Fruit fly (Drosophila melanogaster) whole organism, pupa: Measurements from ENCODE around the gene ato.

Experiments
- CG10348 ChIP-seq: fragments of 200-800 bp; sonication (Bioruptor generic); IDR thresholded peaks from 2 replicates; pipeline ENCODE4 v1.3.6; 2022; ENCODE audit warnings: missing biosample characterization, missing genetic modification characterization
- CG12605 ChIP-seq: fragments of 200-800 bp; sonication (Bioruptor generic); IDR thresholded peaks from 2 replicates; pipeline ENCODE4 v1.3.6; 2022; ENCODE audit warnings: missing biosample characterization, missing genetic modification characterization
- CG13204 ChIP-seq: fragments of 200-800 bp; sonication (Bioruptor generic); optimal IDR thresholded peaks from 2 replicates; lab custom pipeline; 2018; ENCODE audit warnings: missing biosample characterization, mild to moderate bottlenecking, missing genetic modification characterization, moderate library complexity
- CG14655 ChIP-seq: fragments of 200-800 bp; sonication (Bioruptor generic); optimal IDR thresholded peaks from 3 replicates; lab custom pipeline; 2017; ENCODE audit warnings: mild to moderate bottlenecking, missing biosample characterization, missing genetic modification reagents, missing genetic modification characterization
- CG15710 ChIP-seq: fragments of 200-800 bp; sonication (Bioruptor generic); optimal IDR thresholded peaks from 2 replicates; lab custom pipeline; 2018; ENCODE audit warnings: missing biosample characterization, mild to moderate bottlenecking, missing genetic modification characterization, moderate library complexity
- CG17806 ChIP-seq: fragments of 200-800 bp; sonication (Bioruptor generic); optimal IDR thresholded peaks from 2 replicates; lab custom pipeline; 2018; ENCODE audit warnings: missing biosample characterization, mild to moderate bottlenecking, missing genetic modification characterization, moderate library complexity
- CG32121 ChIP-seq: fragments of 200-800 bp; sonication (Bioruptor generic); IDR thresholded peaks from 2 replicates; pipeline ENCODE4 v1.3.6; 2022; ENCODE audit warnings: missing biosample characterization, missing genetic modification characterization
- CG34367 ChIP-seq: fragments of 200-800 bp; sonication (Bioruptor generic); optimal IDR thresholded peaks from 2 replicates; lab custom pipeline; 2018; ENCODE audit warnings: missing biosample characterization, mild to moderate bottlenecking, missing genetic modification characterization
- CG4496 ChIP-seq: fragments of 200-800 bp; sonication (Bioruptor generic); IDR thresholded peaks from 3 replicates; pipeline ENCODE4 v1.3.6; 2022; ENCODE audit warnings: missing biosample characterization, missing genetic modification characterization
- CG8159 ChIP-seq: fragments of 200-800 bp; sonication (Bioruptor generic); optimal IDR thresholded peaks from 3 replicates; lab custom pipeline; 2018; ENCODE audit warnings: missing biosample characterization, mild to moderate bottlenecking, missing genetic modification characterization, moderate library complexity
- CG8301 ChIP-seq: fragments of 200-800 bp; sonication (Bioruptor generic); optimal IDR thresholded peaks from 2 replicates; lab custom pipeline; 2018; ENCODE audit warnings: missing biosample characterization, mild to moderate bottlenecking, missing genetic modification characterization
- CG9948 ChIP-seq: fragments of 200-800 bp; sonication (Bioruptor generic); optimal IDR thresholded peaks from 2 replicates; lab custom pipeline; 2018; ENCODE audit warnings: missing biosample characterization, mild to moderate bottlenecking, missing genetic modification characterization, moderate library complexity
- D1 ChIP-seq: fragments of 200-800 bp; sonication (Bioruptor generic); optimal IDR thresholded peaks from 2 replicates; lab custom pipeline; 2018; ENCODE audit warnings: missing biosample characterization, mild to moderate bottlenecking, missing genetic modification characterization, moderate library complexity
- EcR ChIP-seq: fragments of 200-800 bp; sonication (Bioruptor generic); optimal IDR thresholded peaks from 3 replicates; lab custom pipeline; 2019; ENCODE audit warnings: missing biosample characterization, missing genetic modification characterization, mild to moderate bottlenecking, moderate library complexity, missing genetic modification reagents
- Ets98B ChIP-seq: fragments of 200-800 bp; sonication (Bioruptor generic); IDR thresholded peaks from 2 replicates; pipeline ENCODE4 v1.3.6; 2022; ENCODE audit warnings: missing biosample characterization, missing genetic modification characterization
- Pif1A ChIP-seq: fragments of 200-800 bp; sonication (Bioruptor generic); optimal IDR thresholded peaks from 3 replicates; lab custom pipeline; 2016; ENCODE audit warnings: missing biosample characterization, missing genetic modification characterization
- Pif1B ChIP-seq: fragments of 200-800 bp; sonication (Bioruptor generic); optimal IDR thresholded peaks from 3 replicates; lab custom pipeline; 2016; ENCODE audit warnings: missing biosample characterization, missing genetic modification characterization
- Snoo ChIP-seq: fragments of 200-800 bp; sonication (Bioruptor generic); optimal IDR thresholded peaks from 3 replicates; lab custom pipeline; 2017; ENCODE audit warnings: missing biosample characterization, mild to moderate bottlenecking, missing genetic modification characterization, inconsistent platforms
- fd96Ca ChIP-seq: fragments of 200-800 bp; sonication (Bioruptor generic); IDR thresholded peaks from 3 replicates; pipeline ENCODE4 v1.3.6; 2022; ENCODE audit warnings: missing biosample characterization, missing genetic modification characterization
- gl ChIP-seq: fragments of 200-800 bp; sonication (Bioruptor generic); optimal IDR thresholded peaks from 2 replicates; lab custom pipeline; 2018; ENCODE audit warnings: missing biosample characterization, mild to moderate bottlenecking, missing genetic modification characterization
- rn ChIP-seq: fragments of 200-800 bp; sonication (Bioruptor generic); IDR thresholded peaks from 2 replicates; pipeline ENCODE4 v1.3.6; 2022; ENCODE audit warnings: missing biosample characterization, missing genetic modification characterization

ato gene

DNA sequence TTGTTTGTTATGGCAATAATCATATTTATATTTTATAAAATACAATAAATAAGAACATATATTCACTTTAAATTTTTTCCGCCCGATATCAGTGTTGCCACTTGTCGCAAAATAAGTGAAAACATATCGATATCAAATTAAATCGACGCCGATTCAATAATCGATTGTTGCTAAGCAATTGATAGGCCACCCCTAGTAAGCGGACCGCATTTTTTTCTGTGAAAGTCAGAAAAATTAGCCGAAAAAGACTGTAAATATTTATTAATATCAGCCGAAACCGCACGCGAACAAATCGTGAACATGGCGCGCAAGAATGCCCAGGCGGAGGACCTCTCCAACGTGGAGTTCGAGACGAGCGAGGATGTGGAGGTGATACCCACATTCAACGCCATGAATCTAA lies 35.2 kb downstream of the ato start, which contains the start of gene CG7483:
Gene CG7483 (plus strand): TSS at position 171 of the 400 bp plus-strand sequence.
- TF ChIP-seq CG10348 (GFP tag; lab: Robert Waterston, UW) (no peak), CG14655 (GFP tag; lab: Kevin White, UChicago) (no peak), Pif1B (GFP tag; lab: Kevin White, UChicago) (no peak), rn (GFP tag; lab: Robert Waterston, UW) (no peak), CG8301 (tag; lab: Kevin White, UChicago) (no peak), CG34367 (no peak), Snoo (tag; lab: Kevin White, UChicago) (no peak), EcR (no peak), CG32121 (no peak), CG13204 (no peak), CG8159 (tag; lab: Kevin White, UChicago) (no peak), gl (tag; lab: Kevin White, UChicago) (no peak), D1 (tag; lab: Kevin White, UChicago) (no peak), CG9948 (tag; lab: Kevin White, UChicago) (no peak), CG15710 (tag; lab: Kevin White, UChicago) (no peak), Pif1A (GFP tag; lab: Kevin White, UChicago) (no peak), CG17806 (tag; lab: Kevin White, UChicago) (no peak), CG12605 (GFP tag; lab: Robert Waterston, UW) (no peak)

DNA sequence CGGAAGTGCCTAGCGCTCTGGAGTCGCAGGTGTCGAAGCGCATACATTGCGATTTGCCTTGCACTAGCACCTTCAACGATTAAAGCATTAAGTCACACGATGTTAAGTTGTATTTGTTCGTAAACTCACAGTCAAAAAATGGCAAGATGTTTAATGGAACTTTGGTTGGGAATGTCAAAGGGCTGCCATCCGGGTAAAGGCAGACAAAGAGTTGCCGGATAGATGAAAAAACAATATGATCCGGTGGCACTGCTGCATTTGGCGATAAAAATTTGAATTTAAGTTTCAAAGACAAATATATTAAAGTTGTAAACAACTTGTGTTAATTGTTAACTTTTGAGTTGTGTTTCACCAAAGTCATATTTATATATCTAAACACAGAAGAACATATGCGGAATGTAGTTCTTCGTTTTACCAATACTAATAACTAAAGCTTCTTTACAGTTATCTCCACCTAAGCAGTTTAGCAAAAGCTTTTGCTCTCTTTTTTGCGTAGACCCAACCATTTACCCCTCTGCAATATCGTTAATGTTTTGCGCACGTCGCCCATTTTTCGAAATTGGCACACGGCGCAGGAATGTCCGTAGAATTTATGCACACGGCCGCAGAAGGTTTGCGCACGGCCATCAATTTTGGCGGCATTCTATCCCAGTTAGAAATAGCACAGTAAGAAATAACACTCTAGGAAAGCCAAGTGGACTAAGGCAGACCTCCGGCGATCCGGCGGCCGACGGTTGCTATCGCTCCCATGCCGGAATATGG lies 38.7 kb downstream of the ato start, which contains the start of gene Coq2:
Gene Coq2 (minus strand): TSS at position 200 of the 762 bp plus-strand sequence.
- TF ChIP-seq CG12605 (GFP tag; lab: Robert Waterston, UW), result no peak
- no peak for TF ChIP-seq CG10348 (GFP tag; lab: Robert Waterston, UW)
- TF ChIP-seq EcR, result no peak
- no peak for TF ChIP-seq CG8301 (tag; lab: Kevin White, UChicago)
- TF ChIP-seq CG4496 (GFP tag; lab: Robert Waterston, UW), result no peak
- TF ChIP-seq rn (GFP tag; lab: Robert Waterston, UW), result no peak
- TF ChIP-seq CG13204, result no peak
- TF ChIP-seq CG15710 (tag; lab: Kevin White, UChicago), result no peak
- TF ChIP-seq Snoo (tag; lab: Kevin White, UChicago), result no peak
- TF ChIP-seq Pif1B (GFP tag; lab: Kevin White, UChicago), result no peak
- no peak for TF ChIP-seq CG17806 (tag; lab: Kevin White, UChicago)
- TF ChIP-seq CG14655 (GFP tag; lab: Kevin White, UChicago), result no peak
- no peak for TF ChIP-seq gl (tag; lab: Kevin White, UChicago)
- TF ChIP-seq CG9948 (tag; lab: Kevin White, UChicago), result no peak
- no peak for TF ChIP-seq CG8159 (tag; lab: Kevin White, UChicago)
- no peak for TF ChIP-seq Pif1A (GFP tag; lab: Kevin White, UChicago)
- no peak for TF ChIP-seq fd96Ca (GFP tag; lab: Robert Waterston, UW)
- TF ChIP-seq CG32121, result no peak
- no peak for TF ChIP-seq D1 (tag; lab: Kevin White, UChicago)
- no peak for TF ChIP-seq Ets98B (GFP tag; lab: Robert Waterston, UW)

dm6 chr3R:8317215-8317614 lies 39.4 kb downstream of the ato start, which contains the start of gene Ctr1B:
Gene Ctr1B (plus strand): TSS chr3R:8317612.
- TF ChIP-seq fd96Ca (GFP tag; lab: Robert Waterston, UW), result no peak
- TF ChIP-seq CG9948 (tag; lab: Kevin White, UChicago), result no peak
- TF ChIP-seq CG34367, result no peak
- no peak for TF ChIP-seq CG10348 (GFP tag; lab: Robert Waterston, UW)
- no peak for TF ChIP-seq CG4496 (GFP tag; lab: Robert Waterston, UW)
- no peak for TF ChIP-seq Pif1B (GFP tag; lab: Kevin White, UChicago)
- no peak for TF ChIP-seq CG12605 (GFP tag; lab: Robert Waterston, UW)
- no peak for TF ChIP-seq Ets98B (GFP tag; lab: Robert Waterston, UW)
- TF ChIP-seq CG8301 (tag; lab: Kevin White, UChicago), result no peak
- no peak for TF ChIP-seq CG15710 (tag; lab: Kevin White, UChicago)
- no peak for TF ChIP-seq CG17806 (tag; lab: Kevin White, UChicago)
- TF ChIP-seq rn (GFP tag; lab: Robert Waterston, UW), result no peak
- TF ChIP-seq CG32121, result no peak
- no peak for TF ChIP-seq EcR
- no peak for TF ChIP-seq CG14655 (GFP tag; lab: Kevin White, UChicago)
- no peak for TF ChIP-seq gl (tag; lab: Kevin White, UChicago)
- TF ChIP-seq CG8159 (tag; lab: Kevin White, UChicago), result no peak

dm6 chr3R:8317709-8318335 lies 40.0 kb downstream of the ato start:
- TF ChIP-seq CG12605 (GFP tag; lab: Robert Waterston, UW), result peak; percentile 65
- no peak for TF ChIP-seq Snoo (tag; lab: Kevin White, UChicago)
- no peak for TF ChIP-seq CG34367
- TF ChIP-seq fd96Ca (GFP tag; lab: Robert Waterston, UW), result no peak; the same call in 2 of the 3 replicates
- 0 out of 3 replicates have a peak, but pooled peaks have one; percentile 21 for TF ChIP-seq CG4496 (GFP tag; lab: Robert Waterston, UW)
- TF ChIP-seq D1 (tag; lab: Kevin White, UChicago), result no peak
- no peak for TF ChIP-seq CG8159 (tag; lab: Kevin White, UChicago)
- peak; percentile 60; the same call in 1 of the 2 replicates for TF ChIP-seq Ets98B (GFP tag; lab: Robert Waterston, UW)

- TF ChIP-seq CG32121 (no peak), fd96Ca (GFP tag; lab: Robert Waterston, UW) (no peak), CG34367 (no peak), CG14655 (GFP tag; lab: Kevin White, UChicago) (no peak), D1 (tag; lab: Kevin White, UChicago) (no peak), rn (GFP tag; lab: Robert Waterston, UW) (no peak), Pif1B (GFP tag; lab: Kevin White, UChicago) (no peak), CG9948 (tag; lab: Kevin White, UChicago) (no peak), CG17806 (tag; lab: Kevin White, UChicago) (no peak), CG8159 (tag; lab: Kevin White, UChicago) (no peak), gl (tag; lab: Kevin White, UChicago) (no peak), CG4496 (GFP tag; lab: Robert Waterston, UW) (no peak), CG10348 (GFP tag; lab: Robert Waterston, UW) (no peak), CG15710 (tag; lab: Kevin White, UChicago) (no peak), CG12605 (GFP tag; lab: Robert Waterston, UW) (no peak), Snoo (tag; lab: Kevin White, UChicago) (no peak), CG8301 (tag; lab: Kevin White, UChicago) (no peak), CG13204 (no peak), EcR (no peak), Ets98B (GFP tag; lab: Robert Waterston, UW) (no peak)
Measured at dm6 chr3R:8321447-8321846, 43.6 kb downstream of the ato start, which contains the start of gene Or85a. Gene Or85a (plus strand): TSS chr3R:8321747.
